Worm (Caenorhabditis elegans): ENCODE measurements around the gene F22H10.11.

DNA sequence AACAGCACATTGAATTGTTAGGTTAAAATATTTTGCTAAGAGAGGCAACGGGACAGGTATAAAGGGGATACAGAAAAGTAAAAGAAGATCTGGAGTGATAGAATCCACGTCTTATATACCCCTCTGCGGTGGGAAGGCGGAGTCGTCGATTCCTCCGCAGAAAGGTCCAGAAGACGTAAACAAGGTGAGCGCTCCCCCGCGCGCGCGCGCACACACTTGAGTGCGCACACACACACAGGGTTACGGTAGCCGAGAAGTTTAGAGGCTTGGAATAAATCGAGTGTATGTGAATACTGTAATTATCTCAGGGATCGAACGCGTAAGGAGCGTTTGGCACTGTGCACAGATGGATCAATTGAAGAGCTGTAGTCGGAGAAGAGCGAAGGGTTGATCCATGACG, 468 bp downstream of the F22H10.11 start:
- TF ChIP-seq B0310.2 (tag; optimal IDR thresholded peaks at IDR 0.05) = no peak
- TF ChIP-seq ama-1 (optimal IDR thresholded peaks at IDR 0.05) = no peak
- no peak for TF ChIP-seq tra-4 (tag; optimal IDR thresholded peaks at IDR 0.05)
- TF ChIP-seq flt-1 (GFP tag; IDR thresholded peaks at IDR 0.05) = no peak
- no peak for TF ChIP-seq hmbx-1 (tag; optimal IDR thresholded peaks at IDR 0.05)
- no peak for TF ChIP-seq ceh-13 (GFP tag; optimal IDR thresholded peaks at IDR 0.05)
- TF ChIP-seq tbx-11 (GFP tag; IDR thresholded peaks at IDR 0.05) = no peak
- TF ChIP-seq pes-1 (GFP tag; IDR thresholded peaks at IDR 0.05) = no peak
- TF ChIP-seq sea-1 (GFP tag; conservative IDR thresholded peaks at IDR 0.05) = no peak
- TF ChIP-seq ets-7 (tag; optimal IDR thresholded peaks at IDR 0.05) = no peak
- no peak for TF ChIP-seq hmg-4 (GFP tag; optimal IDR thresholded peaks at IDR 0.05)

All from whole organism, early embryonic.